Worm (Caenorhabditis elegans) whole organism, L1 larva: Measurements from ENCODE around the gene prx-2.

ENCODE experiments used
- fkh-8 ChIP-seq: sonication (generic microtip); optimal IDR thresholded peaks from 2 replicates; lab custom pipeline; 2016; ENCODE audit warnings: mild to moderate bottlenecking, missing genetic modification characterization, missing compliant biosample characterization
- nhr-237 ChIP-seq: fragments of 150-350 bp; optimal IDR thresholded peaks from 2 replicates; lab custom pipeline; 2014; ENCODE audit warnings: missing biosample characterization, missing genetic modification characterization

DNA sequence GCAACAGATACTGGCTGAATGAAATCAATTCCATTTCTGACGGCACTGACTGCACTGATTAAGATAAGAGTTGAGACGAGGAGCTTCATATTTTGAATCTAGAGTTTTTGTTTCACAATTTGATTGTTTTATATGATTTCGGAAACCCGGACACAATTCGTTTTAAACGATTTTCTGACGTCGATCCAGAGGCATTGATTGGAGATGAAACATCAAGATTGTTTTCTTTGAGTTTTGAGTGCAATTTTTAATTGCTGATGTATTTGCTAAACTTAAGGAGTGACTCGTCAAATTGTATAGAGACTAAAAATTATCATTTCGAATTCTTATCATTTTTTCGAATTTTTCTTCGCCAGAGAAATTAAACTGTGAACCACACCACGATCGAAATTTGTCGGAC is 16.1 kb upstream of the prx-2 start, which contains the start of gene lys-6:
- TF ChIP-seq fkh-8 (no peak), nhr-237 (tag; lab: Kevin White, UChicago) (no peak)
